Worm (Caenorhabditis elegans) whole organism, mixed stage, embryonic: ENCODE results near the gene K12H6.7.

Experiments
- M03D4.4 ChIP-seq: sonication (generic microtip); optimal IDR thresholded peaks from 2 replicates; lab custom pipeline; 2017; ENCODE audit warnings: mild to moderate bottlenecking, missing genetic modification characterization, missing compliant biosample characterization
- blmp-1 ChIP-seq: fragments of 150-350 bp; optimal IDR thresholded peaks from 2 replicates; lab custom pipeline; 2014; ENCODE audit warnings: missing biosample characterization, missing genetic modification characterization
- ceh-39 ChIP-seq: fragments of 150-350 bp; optimal IDR thresholded peaks from 2 replicates; lab custom pipeline; 2014; ENCODE audit warnings: missing biosample characterization, missing genetic modification characterization
- ceh-43 ChIP-seq: fragments of 200-800 bp; sonication (Bioruptor generic); optimal IDR thresholded peaks from 2 replicates; lab custom pipeline; 2018; ENCODE audit warnings: mild to moderate bottlenecking, missing genetic modification characterization, moderate library complexity, missing compliant biosample characterization
- ceh-83 ChIP-seq: fragments of 200-800 bp; sonication (Bioruptor generic); optimal IDR thresholded peaks from 2 replicates; lab custom pipeline; 2018; ENCODE audit warnings: mild to moderate bottlenecking, missing genetic modification characterization, missing compliant biosample characterization
- ces-1 ChIP-seq: fragments of 150-350 bp; optimal IDR thresholded peaks from 2 replicates; lab custom pipeline; 2014; ENCODE audit warnings: missing biosample characterization, missing genetic modification reagents, missing genetic modification characterization
- elt-1 ChIP-seq: sonication (generic microtip); optimal IDR thresholded peaks from 2 replicates; lab custom pipeline; 2017; ENCODE audit warnings: missing genetic modification characterization, mild to moderate bottlenecking, missing compliant biosample characterization, antibody characterized with exemption, moderate library complexity, borderline replicate concordance; ENCODE audit not compliant: insufficient read depth
- flh-1 ChIP-seq: fragments of 200-800 bp; sonication (Bioruptor generic); optimal IDR thresholded peaks from 2 replicates; lab custom pipeline; 2018; ENCODE audit warnings: mild to moderate bottlenecking, missing genetic modification characterization, moderate library complexity, missing compliant biosample characterization
- ham-2 ChIP-seq: fragments of 200-800 bp; sonication (Bioruptor generic); optimal IDR thresholded peaks from 2 replicates; lab custom pipeline; 2018; ENCODE audit warnings: mild to moderate bottlenecking, missing genetic modification characterization, missing compliant biosample characterization
- hlh-1 ChIP-seq: fragments of 150-350 bp; optimal IDR thresholded peaks from 2 replicates; lab custom pipeline; 2014; ENCODE audit warnings: missing biosample characterization, missing genetic modification reagents, missing genetic modification characterization
- lin-32 ChIP-seq: fragments of 200-800 bp; sonication (Bioruptor generic); optimal IDR thresholded peaks from 2 replicates; lab custom pipeline; 2018; ENCODE audit warnings: mild to moderate bottlenecking, missing genetic modification characterization, missing compliant biosample characterization
- lsy-2 ChIP-seq: fragments of 150-350 bp; optimal IDR thresholded peaks from 2 replicates; lab custom pipeline; 2014; ENCODE audit warnings: missing biosample characterization, missing genetic modification characterization
- mab-5 ChIP-seq: fragments of 150-350 bp; optimal IDR thresholded peaks from 2 replicates; lab custom pipeline; 2014; ENCODE audit warnings: missing biosample characterization, missing genetic modification characterization
- mep-1 ChIP-seq: fragments of 150-350 bp; optimal IDR thresholded peaks from 2 replicates; lab custom pipeline; 2017; ENCODE audit warnings: missing biosample characterization, missing genetic modification reagents, missing genetic modification characterization, inconsistent platforms
- mls-2 ChIP-seq: sonication (generic microtip); optimal IDR thresholded peaks from 2 replicates; lab custom pipeline; 2016; ENCODE audit warnings: mild to moderate bottlenecking, missing genetic modification characterization, moderate library complexity, missing compliant biosample characterization
- nhr-12 ChIP-seq: fragments of 150-350 bp; optimal IDR thresholded peaks from 2 replicates; lab custom pipeline; 2014; ENCODE audit warnings: missing biosample characterization, missing genetic modification characterization
- nhr-2 ChIP-seq: fragments of 150-350 bp; optimal IDR thresholded peaks from 2 replicates; lab custom pipeline; 2014; ENCODE audit warnings: missing biosample characterization, missing genetic modification characterization
- nhr-237 ChIP-seq: fragments of 150-350 bp; optimal IDR thresholded peaks from 2 replicates; lab custom pipeline; 2014; ENCODE audit warnings: missing biosample characterization, missing genetic modification characterization
- nhr-28 ChIP-seq: fragments of 150-350 bp; optimal IDR thresholded peaks from 2 replicates; lab custom pipeline; 2014; ENCODE audit warnings: missing biosample characterization, missing genetic modification characterization
- pha-4 ChIP-seq: fragments of 150-350 bp; optimal IDR thresholded peaks from 2 replicates; lab custom pipeline; 2018; ENCODE audit warnings: missing biosample characterization, missing genetic modification reagents, missing genetic modification characterization
- snpc-4 ChIP-seq: fragments of 150-350 bp; optimal IDR thresholded peaks from 2 replicates; lab custom pipeline; 2014; ENCODE audit warnings: missing biosample characterization, missing genetic modification characterization
- sptf-1 ChIP-seq: sonication (generic microtip); optimal IDR thresholded peaks from 2 replicates; lab custom pipeline; 2017; ENCODE audit warnings: mild to moderate bottlenecking, missing genetic modification characterization, moderate library complexity, missing compliant biosample characterization
- tbx-8 ChIP-seq: fragments of 200-800 bp; sonication (Bioruptor generic); optimal IDR thresholded peaks from 2 replicates; lab custom pipeline; 2018; ENCODE audit warnings: mild to moderate bottlenecking, missing genetic modification characterization, moderate library complexity, missing compliant biosample characterization
- unc-120 ChIP-seq: sonication (generic microtip); optimal IDR thresholded peaks from 2 replicates; lab custom pipeline; 2017; ENCODE audit warnings: missing genetic modification characterization, missing compliant biosample characterization; ENCODE audit not compliant: poor library complexity, severe bottlenecking
- unc-39 ChIP-seq: fragments of 150-350 bp; optimal IDR thresholded peaks from 2 replicates; lab custom pipeline; 2014; ENCODE audit warnings: missing biosample characterization, missing genetic modification characterization
- unc-62 ChIP-seq: fragments of 150-350 bp; optimal IDR thresholded peaks from 2 replicates; lab custom pipeline; 2014; ENCODE audit warnings: missing biosample characterization, missing genetic modification reagents, missing genetic modification characterization
- zip-8 ChIP-seq: fragments of 150-350 bp; optimal IDR thresholded peaks from 2 replicates; lab custom pipeline; 2014; ENCODE audit warnings: missing biosample characterization, missing genetic modification characterization
- ztf-11 ChIP-seq: fragments of 150-350 bp; optimal IDR thresholded peaks from 2 replicates; lab custom pipeline; 2014; ENCODE audit warnings: missing biosample characterization, missing genetic modification characterization

K12H6.7 gene

ce11 chrII:2845674-2846073, 8.9 kb upstream of the K12H6.7 start:
- no peak for TF ChIP-seq ztf-11 (tag; lab: Kevin White, UChicago)

- TF ChIP-seq nhr-237 (tag; lab: Kevin White, UChicago) (no peak), sptf-1 (tag; lab: Kevin White, UChicago) (no peak), nhr-28 (tag; lab: Kevin White, UChicago) (no peak)
Observed at ce11 chrII:2843088-2843487, 6.3 kb upstream of the K12H6.7 start, which contains the start of gene Y110A2AL.7. Gene Y110A2AL.7, minus strand, starts transcription at chrII:2843188.

DNA sequence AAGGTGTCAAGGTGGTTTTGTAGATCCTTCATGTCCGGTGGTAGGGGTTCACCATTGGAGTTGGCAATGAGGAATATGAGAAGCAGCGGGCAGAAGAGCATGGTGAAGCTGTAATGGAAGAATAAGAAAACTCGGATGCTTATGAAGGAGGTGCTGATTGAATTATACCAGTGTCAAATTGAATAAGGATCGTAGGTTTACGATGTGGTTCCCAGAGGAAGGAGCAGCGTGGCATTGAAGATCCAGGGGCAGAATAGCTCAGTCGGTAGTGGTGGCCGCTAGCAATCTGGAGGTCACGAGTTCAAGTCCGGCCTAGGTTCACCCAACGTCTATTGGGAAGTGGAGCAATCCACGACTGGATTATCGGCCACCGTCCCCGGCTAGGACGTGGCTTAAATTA, 4.8 kb upstream of the K12H6.7 start, which contains the start of gene Y110A2AL.6:
Gene Y110A2AL.6, minus strand, starts transcription at position 101 of the 400 bp plus-strand sequence.
- TF ChIP-seq ceh-43, result no peak
- TF ChIP-seq unc-39 (tag; lab: Kevin White, UChicago), result no peak
- TF ChIP-seq mep-1 (tag; lab: Kevin White, UChicago), result no peak
- no peak for TF ChIP-seq tbx-8 (GFP tag; lab: Kevin White, UChicago)
- TF ChIP-seq ces-1 (GFP tag; lab: Kevin White, UChicago), result no peak
- no peak for TF ChIP-seq ztf-11 (tag; lab: Kevin White, UChicago)
- no peak for TF ChIP-seq snpc-4 (tag; lab: Kevin White, UChicago)
- no peak for TF ChIP-seq pha-4 (tag; lab: Kevin White, UChicago)
- no peak for TF ChIP-seq lin-32
- no peak for TF ChIP-seq lsy-2 (tag; lab: Kevin White, UChicago)
- no peak for TF ChIP-seq M03D4.4 (tag; lab: Kevin White, UChicago)
- no peak for TF ChIP-seq ham-2
- TF ChIP-seq unc-120 (tag; lab: Kevin White, UChicago), result no peak
- no peak for TF ChIP-seq blmp-1 (tag; lab: Kevin White, UChicago)
- no peak for TF ChIP-seq ceh-83 (GFP tag; lab: Kevin White, UChicago)
- TF ChIP-seq mab-5 (tag; lab: Kevin White, UChicago), result no peak
- TF ChIP-seq sptf-1 (tag; lab: Kevin White, UChicago), result no peak
- TF ChIP-seq nhr-2 (tag; lab: Kevin White, UChicago), result no peak

ce11 chrII:2839004-2839403, 2.3 kb upstream of the K12H6.7 start, which contains the start of gene Y110A2AL.4:
Gene Y110A2AL.4, plus strand, starts transcription at chrII:2839304.
- TF ChIP-seq elt-1 (tag; lab: Kevin White, UChicago), result peak; percentile 12

ce11 chrII:2834105-2834504, 2.6 kb downstream of the K12H6.7 start:
- no peak for TF ChIP-seq lin-32
- peak; percentile 8 for TF ChIP-seq ces-1 (GFP tag; lab: Kevin White, UChicago)

DNA sequence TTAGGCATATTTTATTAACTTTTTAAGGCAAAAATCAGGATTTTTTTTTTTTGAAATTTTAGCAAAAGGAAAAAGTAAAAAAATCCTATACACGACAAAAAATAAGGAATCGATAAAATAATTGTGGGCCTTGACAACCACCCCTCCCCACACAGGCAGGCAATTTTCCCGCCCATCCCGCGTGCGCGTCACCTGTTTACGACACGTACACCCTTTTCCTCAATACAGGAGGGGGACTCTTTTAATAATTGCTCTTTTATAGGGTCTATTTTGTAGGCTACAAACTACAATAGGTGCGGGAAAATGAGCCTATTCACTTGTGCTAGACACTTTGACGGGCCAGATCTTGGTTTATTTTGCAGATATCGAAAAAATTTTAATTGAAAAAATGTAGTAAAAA, 4.2 kb downstream of the K12H6.7 start:
- TF ChIP-seq ceh-39, result peak; percentile 52
- TF ChIP-seq hlh-1 (tag; lab: Kevin White, UChicago), result peak; percentile 81
- no peak for TF ChIP-seq zip-8 (tag; lab: Kevin White, UChicago)
- TF ChIP-seq nhr-12 (tag; lab: Kevin White, UChicago), result peak; percentile 52
- peak; percentile 61 for TF ChIP-seq ceh-43
- TF ChIP-seq unc-62 (GFP tag; lab: Kevin White, UChicago), result no peak
- peak; percentile 34 for TF ChIP-seq mls-2 (tag; lab: Kevin White, UChicago)

DNA sequence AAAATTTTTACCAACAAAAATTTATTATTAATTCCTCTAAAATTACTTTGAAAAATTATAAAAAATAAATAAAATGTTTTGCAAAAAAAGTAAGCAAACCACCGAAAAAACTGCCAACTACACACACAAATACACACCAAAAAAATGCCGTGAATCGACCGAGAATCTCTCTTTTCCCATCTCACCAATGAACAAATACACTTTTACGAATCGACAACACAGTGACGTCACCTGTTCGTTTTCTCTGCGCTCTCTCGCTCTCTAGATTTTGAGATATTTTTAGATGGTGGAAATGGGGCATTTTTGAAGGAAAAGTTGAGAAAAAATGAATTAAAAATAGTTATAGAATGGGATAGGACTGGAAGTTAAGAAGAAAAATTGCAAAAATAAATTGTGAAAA, 4.7 kb downstream of the K12H6.7 start:
- TF ChIP-seq hlh-1 (tag; lab: Kevin White, UChicago) (peak; percentile 1), M03D4.4 (tag; lab: Kevin White, UChicago) (no peak)

ce11 chrII:2831173-2831572, 5.6 kb downstream of the K12H6.7 start, which contains the start of gene K12H6.6:
Gene K12H6.6, minus strand, starts transcription at chrII:2831233.
- TF ChIP-seq sptf-1 (tag; lab: Kevin White, UChicago), result no peak
- TF ChIP-seq flh-1 (GFP tag; lab: Kevin White, UChicago), result no peak
- no peak for TF ChIP-seq mab-5 (tag; lab: Kevin White, UChicago)
- TF ChIP-seq mls-2 (tag; lab: Kevin White, UChicago), result no peak
- no peak for TF ChIP-seq pha-4 (tag; lab: Kevin White, UChicago)
